Fruit fly (Drosophila melanogaster) S2 (cell line): ENCODE results near the gene tzn.

Experiments used
- CG8478 ChIP-seq: fragments of >200 bp; optimal IDR thresholded peaks from 2 replicates; lab custom pipeline; 2018
- CTCF ChIP-seq, 2 experiments: fragments of >200 bp; optimal IDR thresholded peaks; 2 replicates each; lab custom pipeline; 2018

DNA sequence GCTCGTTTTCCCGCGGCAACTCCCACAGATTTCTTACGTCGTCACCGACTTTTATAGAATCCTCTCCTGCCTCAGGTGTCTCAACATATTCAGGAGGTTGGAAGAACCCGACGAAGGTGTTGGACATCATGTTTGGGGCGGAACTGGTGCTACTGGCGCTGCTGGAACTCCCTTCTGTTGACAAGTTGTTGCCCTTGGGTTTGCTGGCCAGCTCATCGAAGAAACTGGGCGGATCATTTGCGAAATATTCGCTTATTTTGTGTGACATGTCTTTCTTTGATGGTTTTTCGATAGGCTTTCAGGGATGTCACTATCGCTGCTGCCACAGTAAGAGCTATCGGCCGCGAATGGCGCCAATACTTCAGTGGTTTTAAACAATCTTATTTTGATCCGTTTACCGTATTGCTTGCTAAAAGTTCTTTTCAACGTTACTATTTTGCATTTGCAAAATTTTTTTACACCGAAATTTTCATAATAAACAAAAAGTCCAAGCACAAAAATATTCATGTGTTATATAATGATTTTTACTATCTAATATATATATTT is 10.5 kb upstream of the tzn start, which contains the start of gene CG11396:
- TF ChIP-seq CG8478 (no peak), CTCF (optimal IDR thresholded peaks at IDR 0.05; lab: Kevin White, UChicago) (no peak)
